Fruit fly (Drosophila melanogaster): ENCODE data around the gene knk.

The knk gene

dm6 chr3R:10153957-10154685, 28.7 kb upstream of the knk start (continued):
- TF ChIP-seq amos (GFP tag; IDR thresholded peaks at IDR 0.05; ENCODE audit: partially characterized antibody), result no peak
- no peak for TF ChIP-seq rib (GFP tag; IDR thresholded peaks at IDR 0.05)
- no peak for TF ChIP-seq C15 (GFP tag; IDR thresholded peaks at IDR 0.05)
- no peak for TF ChIP-seq CG2199 (GFP tag; IDR thresholded peaks at IDR 0.05)
- peak; percentile 67 for TF ChIP-seq Ptx1 (GFP tag; IDR thresholded peaks at IDR 0.05)
- TF ChIP-seq CG17385 (GFP tag; optimal IDR thresholded peaks at IDR 0.05), result peak; percentile 24
- TF ChIP-seq TFAM (GFP tag; optimal IDR thresholded peaks at IDR 0.05), result no peak
- no peak for TF ChIP-seq CG10431 (GFP tag; optimal IDR thresholded peaks at IDR 0.05)
- TF ChIP-seq E2f1 (GFP tag; IDR thresholded peaks at IDR 0.05), result peak; percentile 31; the same call in 1 of the 2 replicates
- no peak for TF ChIP-seq fd3F (GFP tag; optimal IDR thresholded peaks at IDR 0.05)
- TF ChIP-seq sob (GFP tag; IDR thresholded peaks at IDR 0.05), result peak; percentile 48; the same call in 1 of the 2 replicates
- peak; percentile 59 for TF ChIP-seq Xrp1 (GFP tag; IDR thresholded peaks at IDR 0.05)
- TF ChIP-seq CG3726 (GFP tag; IDR thresholded peaks at IDR 0.05), result no peak
- peak; percentile 65 for TF ChIP-seq CG17328 (GFP tag; IDR thresholded peaks at IDR 0.05)
- TF ChIP-seq CG32767 (GFP tag; IDR thresholded peaks at IDR 0.05), result peak; percentile 15; the same call in 1 of the 2 replicates
- no peak for TF ChIP-seq CG4282 (GFP tag; optimal IDR thresholded peaks at IDR 0.05)
- peak; percentile 71 for TF ChIP-seq dmrt99B (tag; optimal IDR thresholded peaks at IDR 0.05)
- TF ChIP-seq nerfin-2 (GFP tag; IDR thresholded peaks at IDR 0.05; ENCODE audit: partially characterized antibody), result no peak
- TF ChIP-seq PHDP (tag; optimal IDR thresholded peaks at IDR 0.05), result peak; percentile 13
- TF ChIP-seq CG43689 (GFP tag; IDR thresholded peaks at IDR 0.05), result 0 out of 2 replicates have a peak, but pooled peaks have one; percentile 23
- TF ChIP-seq Scr (GFP tag; IDR thresholded peaks at IDR 0.05; ENCODE audit: partially characterized antibody), result no peak
- 0 out of 2 replicates have a peak, but pooled peaks have one; percentile 19 for TF ChIP-seq Rfx (GFP tag; IDR thresholded peaks at IDR 0.05)
- TF ChIP-seq CG4707 (GFP tag; optimal IDR thresholded peaks at IDR 0.05), result no peak
- TF ChIP-seq Hmr (GFP tag; optimal IDR thresholded peaks at IDR 0.05), result no peak
- TF ChIP-seq nom (GFP tag; optimal IDR thresholded peaks at IDR 0.05), result no peak
- TF ChIP-seq gt (GFP tag; IDR thresholded peaks at IDR 0.05), result no peak
- TF ChIP-seq CG32772 (GFP tag; IDR thresholded peaks at IDR 0.05), result 0 out of 2 replicates have a peak, but pooled peaks have one; percentile 8
- TF ChIP-seq CG15514 (GFP tag; optimal IDR thresholded peaks at IDR 0.05), result peak; percentile 17
- TF ChIP-seq HHEX (GFP tag; optimal IDR thresholded peaks at IDR 0.05), result peak; percentile 34
- TF ChIP-seq otp (GFP tag; IDR thresholded peaks at IDR 0.05), result 0 out of 3 replicates have a peak, but pooled peaks have one; percentile 10
- peak; percentile 65 for TF ChIP-seq gem (tag; optimal IDR thresholded peaks at IDR 0.05)
- TF ChIP-seq pho (GFP tag; optimal IDR thresholded peaks at IDR 0.05), result no peak
- TF ChIP-seq run (tag; optimal IDR thresholded peaks at IDR 0.05), result peak; percentile 26
- peak; percentile 16; the same call in 1 of the 2 replicates for TF ChIP-seq CG4730 (GFP tag; IDR thresholded peaks at IDR 0.05)
- TF ChIP-seq CG12236 (GFP tag; optimal IDR thresholded peaks at IDR 0.05), result no peak
- TF ChIP-seq CG11560 (tag; IDR thresholded peaks at IDR 0.05), result no peak
- TF ChIP-seq CG1792 (GFP tag; optimal IDR thresholded peaks at IDR 0.05), result no peak
- no peak for TF ChIP-seq scrt (GFP tag; optimal IDR thresholded peaks at IDR 0.05)
- no peak for TF ChIP-seq CG30431 (GFP tag; optimal IDR thresholded peaks at IDR 0.05)
- peak; percentile 58 for TF ChIP-seq H2.0 (GFP tag; IDR thresholded peaks at IDR 0.05)
- TF ChIP-seq lmd (GFP tag; IDR thresholded peaks at IDR 0.05), result 0 out of 2 replicates have a peak, but pooled peaks have one; percentile 40
- peak; percentile 39; the same call in 1 of the 2 replicates for TF ChIP-seq esg (GFP tag; conservative IDR thresholded peaks at IDR 0.05)
- TF ChIP-seq dimm (GFP tag; IDR thresholded peaks at IDR 0.05), result 0 out of 2 replicates have a peak, but pooled peaks have one; percentile 9
- TF ChIP-seq Meics (GFP tag; optimal IDR thresholded peaks at IDR 0.05), result no peak
- TF ChIP-seq lilli (GFP tag; optimal IDR thresholded peaks at IDR 0.05), result peak; percentile 15
- TF ChIP-seq CG31224 (GFP tag; IDR thresholded peaks at IDR 0.05), result no peak
- no peak for TF ChIP-seq CrebB (tag; optimal IDR thresholded peaks at IDR 0.05)
- TF ChIP-seq CG10209 (GFP tag; optimal IDR thresholded peaks at IDR 0.05), result no peak
- TF ChIP-seq H15 (GFP tag; IDR thresholded peaks at IDR 0.05), result 0 out of 3 replicates have a peak, but pooled peaks have one; percentile 57

All from whole organism, embryonic.